Worm (Caenorhabditis elegans): ENCODE data around the gene cct-4.

DNA sequence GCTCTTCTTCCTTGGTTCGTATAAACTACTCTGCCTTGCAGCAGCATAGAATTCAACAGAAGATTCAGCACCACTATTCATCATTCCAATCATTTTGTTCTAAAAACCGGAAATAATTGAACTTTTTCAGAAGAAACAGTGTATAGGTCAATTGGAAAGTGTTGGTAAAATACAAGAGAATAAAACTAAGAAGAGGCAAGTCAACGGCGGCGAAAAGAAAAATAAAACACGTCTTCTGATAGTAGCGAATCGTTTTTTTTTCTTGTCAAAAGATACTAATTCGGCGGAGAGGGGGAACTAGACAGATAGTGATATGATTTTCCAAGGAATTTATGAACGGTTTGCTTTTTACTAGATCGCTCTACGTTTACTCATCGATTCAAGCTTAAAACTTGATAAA lies 24.4 kb upstream of the cct-4 start, which contains the start of gene F35C11.6:
- TF ChIP-seq pha-4 (tag; optimal IDR thresholded peaks at IDR 0.05), result no peak
- TF ChIP-seq flh-1 (GFP tag; optimal IDR thresholded peaks at IDR 0.05), result no peak
- TF ChIP-seq mls-2 (tag; optimal IDR thresholded peaks at IDR 0.05), result no peak
- no peak for TF ChIP-seq lin-13 (tag; optimal IDR thresholded peaks at IDR 0.05)
- no peak for TF ChIP-seq elt-1 (tag; optimal IDR thresholded peaks at IDR 0.05; ENCODE audit: borderline replicate concordance, insufficient read depth)
- no peak for TF ChIP-seq mab-5 (tag; optimal IDR thresholded peaks at IDR 0.05)
- TF ChIP-seq snpc-4 (tag; optimal IDR thresholded peaks at IDR 0.05), result no peak
- TF ChIP-seq drap-1 (GFP tag; optimal IDR thresholded peaks at IDR 0.05), result no peak
- no peak for TF ChIP-seq cnd-1 (tag; optimal IDR thresholded peaks at IDR 0.05)
- TF ChIP-seq unc-62 (GFP tag; optimal IDR thresholded peaks at IDR 0.05), result no peak

Measured in whole organism, mixed stage, embryonic.